Comparison of ENCODE assay signal across 2 worm cellular contexts in genomic region chrV:5606255-5606654, ce11.
A peak's percentile ranks its signal among the peaks of the same experiment; 100 is the strongest.
TF ChIP-seq lines count a peak whose summit lies in the region.

TSS of gene CD4.1 (plus strand) at chrV:5606555.

TF ChIP-seq in whole organism, L1 larva, 84 proteins besides CTCF, POLR2A, EP300 and RAD21:
- TF ChIP-seq mdl-1 (tag; optimal IDR thresholded peaks at IDR 0.05; lab: Kevin White, UChicago) (no peak), rnt-1 (tag; optimal IDR thresholded peaks at IDR 0.05; lab: Kevin White, UChicago) (peak; percentile 38)

TF ChIP-seq in whole organism, mixed stage, embryonic, 35 proteins besides CTCF, POLR2A, EP300 and RAD21:
- TF ChIP-seq zip-8 (tag; optimal IDR thresholded peaks at IDR 0.05; lab: Kevin White, UChicago) (no peak), hlh-1 (tag; optimal IDR thresholded peaks at IDR 0.05; lab: Kevin White, UChicago) (peak; percentile 12)
